Fruit fly (Drosophila melanogaster): ENCODE data around the gene kuk.

The kuk gene

DNA sequence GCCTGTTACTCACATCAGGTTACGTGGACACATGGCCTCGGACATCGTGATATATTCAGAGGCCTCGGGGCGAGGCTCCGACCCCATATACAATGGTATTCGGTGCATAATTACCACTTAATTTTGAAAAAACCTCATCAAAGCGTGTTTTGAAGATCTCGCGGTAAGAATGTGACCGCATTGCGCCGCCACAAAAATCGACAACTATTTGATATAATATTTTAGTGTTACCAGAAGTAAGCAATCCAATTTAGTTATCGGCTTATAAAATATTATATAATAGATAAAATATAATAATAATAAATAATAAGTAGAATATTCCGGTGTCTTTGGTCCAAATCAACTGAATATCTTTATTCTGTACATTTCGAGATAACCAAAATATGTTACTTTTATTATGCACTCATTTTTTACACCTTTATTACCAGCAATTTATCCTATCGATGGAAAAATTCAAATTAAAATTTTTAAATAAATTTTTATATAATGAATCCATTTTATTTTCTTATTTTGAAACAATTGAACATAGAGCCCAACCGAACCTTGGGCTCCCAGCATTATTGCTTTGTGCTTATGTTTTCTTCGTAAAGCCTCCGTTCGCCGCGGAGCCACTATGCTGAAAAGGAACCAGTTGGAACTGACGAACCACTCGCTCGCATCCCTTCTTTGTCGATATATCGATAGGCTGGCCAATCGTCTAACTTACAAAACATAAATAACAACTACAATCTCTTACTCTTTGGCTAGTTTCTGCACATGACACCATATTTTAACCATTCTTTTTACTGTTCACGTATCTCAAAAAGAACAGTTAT is 39.8 kb upstream of the kuk start, which contains the start of the genes CG18213 and Trm7-32 (continued):
- TF ChIP-seq cwo (GFP tag; optimal IDR thresholded peaks at IDR 0.05) (no peak), oc (tag; optimal IDR thresholded peaks at IDR 0.05) (no peak), CG7786 (GFP tag; optimal IDR thresholded peaks at IDR 0.05) (no peak), HHEX (GFP tag; optimal IDR thresholded peaks at IDR 0.05) (no peak), unc-4 (GFP tag; IDR thresholded peaks at IDR 0.05; ENCODE audit: partially characterized antibody) (peak; percentile 81), D19A (tag; optimal IDR thresholded peaks at IDR 0.05) (no peak), pita (GFP tag; optimal IDR thresholded peaks at IDR 0.05) (no peak), CG8388 (GFP tag; optimal IDR thresholded peaks at IDR 0.05) (no peak), CG15269 (tag; optimal IDR thresholded peaks at IDR 0.05) (no peak), CG3281 (GFP tag; optimal IDR thresholded peaks at IDR 0.05) (no peak), CG14441 (GFP tag; IDR thresholded peaks at IDR 0.05) (no peak), Sry-β (GFP tag; optimal IDR thresholded peaks at IDR 0.05) (peak; percentile 58), HLH3B (GFP tag; IDR thresholded peaks at IDR 0.05) (no peak), NK7.1 (GFP tag; optimal IDR thresholded peaks at IDR 0.05) (no peak), B-H2 (GFP tag; optimal IDR thresholded peaks at IDR 0.05) (no peak), CG11723 (GFP tag; optimal IDR thresholded peaks at IDR 0.05) (no peak), cg (GFP tag; optimal IDR thresholded peaks at IDR 0.05) (no peak), Dll (GFP tag; IDR thresholded peaks at IDR 0.05; ENCODE audit: partially characterized antibody) (peak; percentile 83), cad (GFP tag; optimal IDR thresholded peaks at IDR 0.05) (no peak), CG7963 (GFP tag; IDR thresholded peaks at IDR 0.05; ENCODE audit: partially characterized antibody) (peak; percentile 68; the same call in 1 of the 3 replicates), CTCF (GFP tag; optimal IDR thresholded peaks at IDR 0.05) (no peak), CG2678 (tag; optimal IDR thresholded peaks at IDR 0.05) (no peak), B-H1 (GFP tag; IDR thresholded peaks at IDR 0.05) (no peak), H2.0 (GFP tag; IDR thresholded peaks at IDR 0.05) (no peak), CG7271 (tag; optimal IDR thresholded peaks at IDR 0.05) (no peak), Six4 (GFP tag; optimal IDR thresholded peaks at IDR 0.05) (no peak), CG11247 (GFP tag; IDR thresholded peaks at IDR 0.05) (no peak), CG18764 (GFP tag; optimal IDR thresholded peaks at IDR 0.05) (no peak), exex (tag; optimal IDR thresholded peaks at IDR 0.05) (no peak), CG17802 (tag; optimal IDR thresholded peaks at IDR 0.05) (no peak), HLH54F (GFP tag; optimal IDR thresholded peaks at IDR 0.05) (peak; percentile 5), CG31441 (GFP tag; IDR thresholded peaks at IDR 0.05) (no peak), CG18262 (tag; optimal IDR thresholded peaks at IDR 0.05) (no peak), CHES-1-like (GFP tag; optimal IDR thresholded peaks at IDR 0.05) (peak; percentile 29), Nf-YC (tag; optimal IDR thresholded peaks at IDR 0.05) (no peak), CoRest (tag; optimal IDR thresholded peaks at IDR 0.05) (peak; percentile 47)

DNA sequence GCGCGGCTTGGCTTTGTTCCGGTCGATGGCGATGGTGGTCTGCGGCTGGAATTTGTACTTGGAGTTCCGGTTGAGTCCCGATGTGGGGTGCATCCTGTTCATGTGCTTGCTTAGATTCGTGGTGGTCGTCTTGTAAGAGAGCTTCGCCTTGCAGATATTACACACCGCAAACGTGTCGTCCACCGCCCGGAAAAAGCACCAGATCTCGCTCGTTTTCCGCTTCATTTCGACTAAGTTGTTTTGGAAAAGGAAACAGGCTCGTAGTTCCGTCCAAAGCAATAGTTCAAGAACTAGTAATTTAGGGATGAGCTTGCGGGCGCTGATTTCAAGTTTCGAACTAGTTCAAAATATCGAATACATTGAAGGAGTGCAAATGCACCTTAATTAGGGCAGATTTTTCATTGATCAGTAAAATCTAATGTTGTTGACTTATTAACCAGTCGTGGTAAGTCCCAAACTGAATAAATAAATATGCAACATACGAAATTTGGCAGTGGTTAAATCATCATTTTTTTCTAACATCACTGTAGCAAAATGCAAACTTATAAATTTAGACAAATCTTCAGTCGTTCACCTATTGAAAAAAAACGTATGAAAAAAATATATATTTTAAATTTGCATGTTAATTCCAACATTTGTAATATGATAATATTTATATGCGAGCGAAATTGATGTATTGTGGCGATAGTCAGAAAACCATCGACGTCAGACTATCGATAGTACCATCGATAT is 37.0 kb upstream of the kuk start, which contains the start of the genes bdwf and Patr-1:
TSS of gene bdwf (minus strand) at position 299 of the 732 bp plus-strand sequence.
TSS of gene Patr-1 (plus strand) at position 727 of the 732 bp plus-strand sequence.
- TF ChIP-seq CG13287 (GFP tag; IDR thresholded peaks at IDR 0.05; ENCODE audit: partially characterized antibody): peak; percentile 89
- no peak for TF ChIP-seq CG11398 (GFP tag; optimal IDR thresholded peaks at IDR 0.05)
- TF ChIP-seq nerfin-2 (GFP tag; IDR thresholded peaks at IDR 0.05; ENCODE audit: partially characterized antibody): peak; percentile 84
- TF ChIP-seq CG3847 (GFP tag; IDR thresholded peaks at IDR 0.05): peak; percentile 25; the same call in 1 of the 2 replicates
- peak; percentile 91 for TF ChIP-seq HLH4C (GFP tag; IDR thresholded peaks at IDR 0.05; ENCODE audit: partially characterized antibody)
- no peak for TF ChIP-seq Deaf1 (tag; optimal IDR thresholded peaks at IDR 0.05)
- peak; percentile 4 for TF ChIP-seq gcm (GFP tag; optimal IDR thresholded peaks at IDR 0.05)
- no peak for TF ChIP-seq Max (GFP tag; optimal IDR thresholded peaks at IDR 0.05)
- no peak for TF ChIP-seq so (GFP tag; IDR thresholded peaks at IDR 0.05)
- peak; percentile 93 for TF ChIP-seq CG16813 (GFP tag; IDR thresholded peaks at IDR 0.05; ENCODE audit: partially characterized antibody)
- TF ChIP-seq toy (GFP tag; IDR thresholded peaks at IDR 0.05): no peak
- no peak for TF ChIP-seq CG4424 (GFP tag; optimal IDR thresholded peaks at IDR 0.05)
- peak; percentile 47 for TF ChIP-seq CG9437 (GFP tag; optimal IDR thresholded peaks at IDR 0.05)
- no peak for TF ChIP-seq gcm2 (GFP tag; optimal IDR thresholded peaks at IDR 0.05)

Measured in whole organism, embryonic.